Worm (Caenorhabditis elegans): ENCODE results near the gene inx-10.
A peak's percentile ranks its signal among the peaks of the same experiment; 100 is the strongest.

Gene inx-10

DNA sequence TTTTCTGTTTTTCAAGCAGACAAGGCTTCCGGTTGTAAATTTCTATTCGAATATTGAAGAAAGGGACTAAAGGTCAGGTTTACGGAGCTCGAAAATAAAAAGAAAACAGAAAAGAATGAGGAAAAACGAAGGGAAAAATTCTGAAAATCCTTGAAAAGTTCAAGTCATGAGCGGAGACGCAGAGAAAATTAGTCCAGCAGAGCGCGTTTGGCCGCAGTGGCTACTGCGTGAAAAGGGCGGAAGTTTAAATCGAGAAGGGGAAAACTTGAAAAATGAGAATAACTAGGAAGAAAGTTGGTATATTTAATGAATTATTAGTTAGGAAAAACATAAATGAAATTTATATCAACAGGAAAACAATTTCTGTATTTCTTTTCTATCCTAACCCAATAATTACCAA is 13.2 kb upstream of the inx-10 start:
- TF ChIP-seq dpl-1 (GFP tag; optimal IDR thresholded peaks at IDR 0.05), result peak; percentile 49
- peak; percentile 25 for TF ChIP-seq lsl-1 (GFP tag; optimal IDR thresholded peaks at IDR 0.05)
- TF ChIP-seq ztf-18 (tag; optimal IDR thresholded peaks at IDR 0.05), result peak; percentile 50
- no peak for TF ChIP-seq C17E4.6 (GFP tag; IDR thresholded peaks at IDR 0.05)
- TF ChIP-seq attf-5 (GFP tag; optimal IDR thresholded peaks at IDR 0.05), result no peak
- no peak for TF ChIP-seq rec-8 (tag; optimal IDR thresholded peaks at IDR 0.05)
- TF ChIP-seq lin-54 (GFP tag; optimal IDR thresholded peaks at IDR 0.05), result peak; percentile 73
- TF ChIP-seq F22D6.2 (tag; optimal IDR thresholded peaks at IDR 0.05), result no peak
- TF ChIP-seq cebp-1 (GFP tag; IDR thresholded peaks at IDR 0.05), result no peak
- no peak for TF ChIP-seq cebp-1 (tag; optimal IDR thresholded peaks at IDR 0.05)
- no peak for TF ChIP-seq tbx-9 (tag; optimal IDR thresholded peaks at IDR 0.05; ENCODE audit: borderline replicate concordance)
- TF ChIP-seq nfyb-1 (GFP tag; IDR thresholded peaks at IDR 0.05), result no peak
- TF ChIP-seq snpc-1.3 (tag; optimal IDR thresholded peaks at IDR 0.05; ENCODE audit: insufficient read depth), result peak; percentile 9
- no peak for TF ChIP-seq aptf-2 (GFP tag; conservative IDR thresholded peaks at IDR 0.05)
- no peak for TF ChIP-seq F57C9.4 (tag; optimal IDR thresholded peaks at IDR 0.05)
- no peak for TF ChIP-seq nfya-1 (tag; optimal IDR thresholded peaks at IDR 0.05; ENCODE audit: borderline replicate concordance, insufficient read depth)
- no peak for TF ChIP-seq ceh-27 (GFP tag; optimal IDR thresholded peaks at IDR 0.05)
- TF ChIP-seq efl-1 (GFP tag; optimal IDR thresholded peaks at IDR 0.05), result peak; percentile 57
- TF ChIP-seq rcor-1 (GFP tag; IDR thresholded peaks at IDR 0.05), result no peak
- no peak for TF ChIP-seq F37B4.10 (GFP tag; IDR thresholded peaks at IDR 0.05)
- TF ChIP-seq lsy-27 (tag; optimal IDR thresholded peaks at IDR 0.05; ENCODE audit: borderline replicate concordance, insufficient read depth), result no peak
- no peak for TF ChIP-seq snpc-4 (GFP tag; optimal IDR thresholded peaks at IDR 0.05)
- peak in 1 of 4 experiments; percentile 7 for TF ChIP-seq snpc-4 (tag; optimal IDR thresholded peaks at IDR 0.05)
- peak; percentile 88 for TF ChIP-seq mcd-1 (GFP tag; IDR thresholded peaks at IDR 0.05)
- peak; percentile 21 for TF ChIP-seq F49E8.2 (tag; optimal IDR thresholded peaks at IDR 0.05; ENCODE audit: insufficient read depth)
- TF ChIP-seq ztf-6 (GFP tag; IDR thresholded peaks at IDR 0.05), result no peak
- TF ChIP-seq hmg-1.2 (GFP tag; IDR thresholded peaks at IDR 0.05), result peak; percentile 67; the same call in 1 of the 2 replicates
- peak; percentile 4 for TF ChIP-seq tbp1 (GFP tag; optimal IDR thresholded peaks at IDR 0.05)
- TF ChIP-seq Y53F4B.3 (GFP tag; IDR thresholded peaks at IDR 0.05), result no peak
- no peak for TF ChIP-seq Y53G8AR.9 (GFP tag; conservative IDR thresholded peaks at IDR 0.05)
- no peak for TF ChIP-seq ceh-58 (GFP tag; IDR thresholded peaks at IDR 0.05)
- no peak for TF ChIP-seq ZK185.1 (tag; optimal IDR thresholded peaks at IDR 0.05; ENCODE audit: poor library complexity, severe bottlenecking)
- TF ChIP-seq egl-44 (GFP tag; IDR thresholded peaks at IDR 0.05), result no peak
- peak; percentile 82 for TF ChIP-seq F23B12.7 (tag; optimal IDR thresholded peaks at IDR 0.05; ENCODE audit: insufficient read depth)
- no peak for TF ChIP-seq mxl-1 (tag; optimal IDR thresholded peaks at IDR 0.05)
- TF ChIP-seq madf-3 (GFP tag; IDR thresholded peaks at IDR 0.05), result no peak
- TF ChIP-seq sea-2 (GFP tag; IDR thresholded peaks at IDR 0.05), result no peak
- TF ChIP-seq die-1 (tag; optimal IDR thresholded peaks at IDR 0.05), result no peak
- TF ChIP-seq pha-4 (tag; optimal IDR thresholded peaks at IDR 0.05), result no peak

ce11 chrV:9219390-9219733 is 12.1 kb upstream of the inx-10 start:
- TF ChIP-seq bed-2 (GFP tag; IDR thresholded peaks at IDR 0.05), result no peak
- 0 out of 2 replicates have a peak, but pooled peaks have one; percentile 47 for TF ChIP-seq madf-3 (GFP tag; IDR thresholded peaks at IDR 0.05)
- no peak for TF ChIP-seq ztf-26 (tag; optimal IDR thresholded peaks at IDR 0.05)
- no peak for TF ChIP-seq dpff-1 (tag; optimal IDR thresholded peaks at IDR 0.05)
- TF ChIP-seq ceh-27 (GFP tag; optimal IDR thresholded peaks at IDR 0.05), result no peak
- no peak for TF ChIP-seq F57C9.4 (tag; optimal IDR thresholded peaks at IDR 0.05)
- TF ChIP-seq madf-6 (GFP tag; IDR thresholded peaks at IDR 0.05), result 0 out of 2 replicates have a peak, but pooled peaks have one; percentile 21
- TF ChIP-seq ztf-22 (GFP tag; optimal IDR thresholded peaks at IDR 0.05), result no peak
- no peak for TF ChIP-seq B0035.1 (tag; optimal IDR thresholded peaks at IDR 0.05)
- TF ChIP-seq lir-1 (GFP tag; conservative IDR thresholded peaks at IDR 0.05), result no peak
- no peak for TF ChIP-seq cebp-2 (GFP tag; IDR thresholded peaks at IDR 0.05)

Measured in whole organism, young adult.